Worm (Caenorhabditis elegans) whole organism, L2 larva: ENCODE results near the gene srz-69.
A peak's percentile ranks its signal among the peaks of the same experiment; 100 is the strongest.

Experiments
- C34F6.9 ChIP-seq: fragments of 150-350 bp; optimal IDR thresholded peaks from 2 replicates; lab custom pipeline; 2014; ENCODE audit warnings: missing biosample characterization, missing genetic modification characterization
- F13H6.1 ChIP-seq: sonication (generic microtip); optimal IDR thresholded peaks from 2 replicates; lab custom pipeline; 2016; ENCODE audit warnings: missing genetic modification characterization, missing compliant biosample characterization
- R02D3.7 ChIP-seq: fragments of 150-350 bp; optimal IDR thresholded peaks from 2 replicates; lab custom pipeline; 2014; ENCODE audit warnings: missing biosample characterization, missing genetic modification characterization
- Y55F3AM.14 ChIP-seq: fragments of 200-800 bp; sonication (Bioruptor generic); optimal IDR thresholded peaks from 2 replicates; lab custom pipeline; 2018; ENCODE audit warnings: mild to moderate bottlenecking, missing genetic modification characterization, missing compliant biosample characterization
- ZK546.5 ChIP-seq: sonication (generic microtip); optimal IDR thresholded peaks from 2 replicates; lab custom pipeline; 2017; ENCODE audit warnings: missing biosample characterization, missing genetic modification characterization
- aly-2 ChIP-seq: fragments of 150-350 bp; optimal IDR thresholded peaks from 2 replicates; lab custom pipeline; 2014; ENCODE audit warnings: missing biosample characterization, missing genetic modification characterization
- ama-1 ChIP-seq: fragments of 150-350 bp; optimal IDR thresholded peaks from 2 replicates; lab custom pipeline; 2018; ENCODE audit warnings: inconsistent platforms
- blmp-1 ChIP-seq: sonication (generic microtip); optimal IDR thresholded peaks from 2 replicates; lab custom pipeline; 2017; ENCODE audit warnings: missing genetic modification characterization, mild to moderate bottlenecking, missing compliant biosample characterization, antibody characterized with exemption, moderate library complexity; ENCODE audit not compliant: insufficient read depth
- crh-2 ChIP-seq: sonication (generic microtip); optimal IDR thresholded peaks from 2 replicates; lab custom pipeline; 2017; ENCODE audit warnings: missing biosample characterization, missing genetic modification characterization
- dmd-4 ChIP-seq: sonication (generic microtip); optimal IDR thresholded peaks from 2 replicates; lab custom pipeline; 2017; ENCODE audit warnings: missing biosample characterization, missing genetic modification characterization
- elt-1 ChIP-seq: fragments of 150-350 bp; optimal IDR thresholded peaks from 2 replicates; lab custom pipeline; 2014; ENCODE audit warnings: missing biosample characterization, missing genetic modification characterization
- elt-3 ChIP-seq: sonication (generic microtip); optimal IDR thresholded peaks from 2 replicates; lab custom pipeline; 2017; ENCODE audit warnings: missing biosample characterization, missing genetic modification characterization
- fos-1 ChIP-seq: fragments of 150-350 bp; optimal IDR thresholded peaks from 2 replicates; lab custom pipeline; 2014; ENCODE audit warnings: missing biosample characterization, missing genetic modification characterization
- gmeb-1 ChIP-seq: fragments of 150-350 bp; optimal IDR thresholded peaks from 2 replicates; lab custom pipeline; 2014; ENCODE audit warnings: missing biosample characterization, missing genetic modification characterization
- lin-11 ChIP-seq: fragments of 150-350 bp; sonication (generic microtip); optimal IDR thresholded peaks from 2 replicates; lab custom pipeline; 2014; ENCODE audit warnings: missing biosample characterization, missing genetic modification characterization, inconsistent platforms, mixed read lengths
- lin-13 ChIP-seq: fragments of 150-350 bp; optimal IDR thresholded peaks from 2 replicates; lab custom pipeline; 2014; ENCODE audit warnings: missing biosample characterization, missing genetic modification reagents, missing genetic modification characterization
- lin-39 ChIP-seq: fragments of 150-350 bp; optimal IDR thresholded peaks from 2 replicates; lab custom pipeline; 2014; ENCODE audit warnings: missing biosample characterization, missing genetic modification reagents, missing genetic modification characterization
- lsy-2 ChIP-seq, 2 experiments: fragments of 150-350 bp in 1 of 2; sonication (generic microtip) in 1 of 2; optimal IDR thresholded peaks; 2 replicates each; lab custom pipeline; 2014 to 2017; ENCODE audit warnings: missing biosample characterization in 2 of 2, missing genetic modification characterization in 2 of 2
- mab-5 ChIP-seq: fragments of 150-350 bp; optimal IDR thresholded peaks from 2 replicates; lab custom pipeline; 2014; ENCODE audit warnings: missing biosample characterization, missing genetic modification characterization
- mdl-1 ChIP-seq, 2 experiments: fragments of 150-350 bp in 1 of 2; sonication (generic microtip) in 1 of 2; optimal IDR thresholded peaks; 2 replicates each; lab custom pipeline; 2017; ENCODE audit warnings: missing biosample characterization in 2 of 2, missing genetic modification characterization in 2 of 2
- nhr-10 ChIP-seq: sonication (generic microtip); optimal IDR thresholded peaks from 2 replicates; lab custom pipeline; 2017; ENCODE audit warnings: missing biosample characterization, missing genetic modification characterization
- nhr-11 ChIP-seq: fragments of 150-350 bp; optimal IDR thresholded peaks from 2 replicates; lab custom pipeline; 2014; ENCODE audit warnings: missing biosample characterization, missing genetic modification characterization
- nhr-12 ChIP-seq: fragments of 150-350 bp; optimal IDR thresholded peaks from 2 replicates; lab custom pipeline; 2014; ENCODE audit warnings: missing biosample characterization, missing genetic modification characterization
- nhr-129 ChIP-seq: fragments of 150-350 bp; optimal IDR thresholded peaks from 2 replicates; lab custom pipeline; 2014; ENCODE audit warnings: missing biosample characterization, missing genetic modification characterization
- nhr-21 ChIP-seq: fragments of 150-350 bp; optimal IDR thresholded peaks from 2 replicates; lab custom pipeline; 2014; ENCODE audit warnings: missing biosample characterization, missing genetic modification characterization
- nhr-23 ChIP-seq: fragments of 150-350 bp; optimal IDR thresholded peaks from 2 replicates; lab custom pipeline; 2014; ENCODE audit warnings: missing biosample characterization, missing genetic modification reagents, missing genetic modification characterization
- nhr-237 ChIP-seq: fragments of 150-350 bp; optimal IDR thresholded peaks from 2 replicates; lab custom pipeline; 2014; ENCODE audit warnings: missing biosample characterization, missing genetic modification characterization
- nhr-6 ChIP-seq: fragments of 150-350 bp; optimal IDR thresholded peaks from 2 replicates; lab custom pipeline; 2014; ENCODE audit warnings: missing biosample characterization, missing genetic modification characterization
- nhr-77 ChIP-seq: fragments of 150-350 bp; optimal IDR thresholded peaks from 2 replicates; lab custom pipeline; 2014; ENCODE audit warnings: missing biosample characterization, missing genetic modification characterization
- peb-1 ChIP-seq: fragments of 150-350 bp; optimal IDR thresholded peaks from 2 replicates; lab custom pipeline; 2014; ENCODE audit warnings: missing biosample characterization, missing genetic modification characterization
- sem-4 ChIP-seq: fragments of 150-350 bp; optimal IDR thresholded peaks from 2 replicates; lab custom pipeline; 2014; ENCODE audit warnings: missing biosample characterization, missing genetic modification reagents, missing genetic modification characterization
- skn-1 ChIP-seq: sonication (generic microtip); optimal IDR thresholded peaks from 2 replicates; lab custom pipeline; 2017; ENCODE audit warnings: missing biosample characterization, missing genetic modification characterization
- sma-3 ChIP-seq: sonication (generic microtip); optimal IDR thresholded peaks from 2 replicates; lab custom pipeline; 2016; ENCODE audit warnings: missing genetic modification reagents, missing genetic modification characterization, missing compliant biosample characterization
- snpc-4 ChIP-seq: fragments of 150-350 bp; optimal IDR thresholded peaks from 2 replicates; lab custom pipeline; 2014; ENCODE audit warnings: missing biosample characterization, missing genetic modification characterization
- unc-39 ChIP-seq: fragments of 150-350 bp; optimal IDR thresholded peaks from 2 replicates; lab custom pipeline; 2014; ENCODE audit warnings: missing biosample characterization, missing genetic modification characterization
- unc-55 ChIP-seq: fragments of 150-350 bp; sonication (generic microtip); optimal IDR thresholded peaks from 3 replicates; lab custom pipeline; 2014; ENCODE audit warnings: missing biosample characterization, missing genetic modification reagents, missing genetic modification characterization
- unc-62 ChIP-seq: fragments of 150-350 bp; optimal IDR thresholded peaks from 2 replicates; lab custom pipeline; 2014; ENCODE audit warnings: missing biosample characterization, missing genetic modification reagents, missing genetic modification characterization
- zag-1 ChIP-seq: fragments of 150-350 bp; optimal IDR thresholded peaks from 2 replicates; lab custom pipeline; 2014; ENCODE audit warnings: missing biosample characterization, missing genetic modification characterization
- ztf-1 ChIP-seq: fragments of 200-800 bp; sonication (Bioruptor generic); conservative IDR thresholded peaks from 2 replicates; pipeline ENCODE4 v1.3.6; 2022; ENCODE audit warnings: missing genetic modification characterization, missing compliant biosample characterization
- ztf-11 ChIP-seq: sonication (generic microtip); optimal IDR thresholded peaks from 2 replicates; lab custom pipeline; 2017; ENCODE audit warnings: missing biosample characterization, missing genetic modification characterization

The srz-69 gene

ce11 chrIV:3515412-3516046 is 38.5 kb upstream of the srz-69 start:
- peak; percentile 45 for TF ChIP-seq zag-1 (tag; lab: Kevin White, UChicago)
- no peak for TF ChIP-seq sma-3 (GFP tag; lab: Kevin White, UChicago)
- no peak for TF ChIP-seq blmp-1 (tag; lab: Kevin White, UChicago)
- TF ChIP-seq peb-1: no peak
- TF ChIP-seq ztf-1 (GFP tag; lab: Robert Waterston, UW): no peak
- TF ChIP-seq lin-39 (tag; lab: Kevin White, UChicago): no peak
- no peak for TF ChIP-seq unc-62 (GFP tag; lab: Kevin White, UChicago)
- TF ChIP-seq mdl-1 (tag; optimal IDR thresholded peaks at IDR 0.05; lab: Kevin White, UChicago): peak in 1 of 2 experiments; percentile 14
- no peak for TF ChIP-seq skn-1 (tag; lab: Kevin White, UChicago)
- peak; percentile 63 for TF ChIP-seq lin-11 (tag; lab: Kevin White, UChicago)
- TF ChIP-seq crh-2 (tag; lab: Kevin White, UChicago): peak; percentile 69
- TF ChIP-seq Y55F3AM.14 (GFP tag; lab: Kevin White, UChicago): no peak
- TF ChIP-seq unc-55 (GFP tag; lab: Kevin White, UChicago): peak; percentile 83
- TF ChIP-seq gmeb-1: no peak
- peak; percentile 78 for TF ChIP-seq C34F6.9 (tag; lab: Kevin White, UChicago)
- TF ChIP-seq lin-13 (GFP tag; lab: Kevin White, UChicago): peak; percentile 13
- TF ChIP-seq R02D3.7 (tag; lab: Kevin White, UChicago): no peak
- TF ChIP-seq nhr-129: peak; percentile 72
- no peak for TF ChIP-seq nhr-11 (tag; lab: Kevin White, UChicago)
- TF ChIP-seq lsy-2 (tag; optimal IDR thresholded peaks at IDR 0.05; lab: Kevin White, UChicago): peak in 1 of 2 experiments; percentile 60
- no peak for TF ChIP-seq ama-1 (lab: Kevin White, UChicago)
- TF ChIP-seq snpc-4: peak; percentile 22
- TF ChIP-seq nhr-12: no peak
- no peak for TF ChIP-seq aly-2 (tag; lab: Kevin White, UChicago)
- TF ChIP-seq F13H6.1 (tag; lab: Kevin White, UChicago): peak; percentile 86
- TF ChIP-seq elt-1 (tag; lab: Kevin White, UChicago): no peak
- peak; percentile 86 for TF ChIP-seq fos-1
- no peak for TF ChIP-seq nhr-237 (tag; lab: Kevin White, UChicago)
- TF ChIP-seq, all 48 proteins: peak for 12

DNA sequence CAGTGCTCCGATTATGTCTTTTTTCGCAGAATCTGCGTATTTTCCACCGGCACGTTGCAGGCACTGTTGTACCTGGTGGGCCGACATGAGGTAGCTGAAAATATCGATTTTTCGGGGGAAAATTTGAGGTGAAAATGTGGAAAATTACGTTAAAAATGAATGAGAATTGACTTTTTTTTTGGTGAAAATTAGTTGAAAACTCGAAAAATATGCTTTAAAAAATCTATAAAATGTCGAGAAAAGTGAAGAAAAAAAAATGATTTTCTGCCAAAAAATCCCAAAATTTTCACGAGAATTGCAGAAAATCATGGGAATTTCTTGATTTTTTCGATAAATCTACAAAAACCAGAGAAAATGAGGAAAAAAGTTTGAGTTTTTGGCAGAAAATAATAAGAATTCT is 37.4 kb upstream of the srz-69 start, which contains the start of gene tsg-101:
TSS of gene tsg-101 (minus strand) at position 101 of the 400 bp plus-strand sequence.
- TF ChIP-seq nhr-77 (no peak), mab-5 (tag; lab: Kevin White, UChicago) (no peak), sem-4 (no peak), unc-39 (tag; lab: Kevin White, UChicago) (no peak), ZK546.5 (tag; lab: Kevin White, UChicago) (no peak), nhr-6 (no peak), nhr-11 (tag; lab: Kevin White, UChicago) (no peak), Y55F3AM.14 (GFP tag; lab: Kevin White, UChicago) (no peak), lsy-2 (tag; optimal IDR thresholded peaks at IDR 0.05; lab: Kevin White, UChicago) (no peak), nhr-12 (no peak), nhr-237 (tag; lab: Kevin White, UChicago) (no peak), ztf-11 (no peak), nhr-10 (tag; lab: Kevin White, UChicago) (no peak), C34F6.9 (tag; lab: Kevin White, UChicago) (no peak), elt-1 (tag; lab: Kevin White, UChicago) (no peak), nhr-129 (no peak), gmeb-1 (no peak), F13H6.1 (tag; lab: Kevin White, UChicago) (no peak)

DNA sequence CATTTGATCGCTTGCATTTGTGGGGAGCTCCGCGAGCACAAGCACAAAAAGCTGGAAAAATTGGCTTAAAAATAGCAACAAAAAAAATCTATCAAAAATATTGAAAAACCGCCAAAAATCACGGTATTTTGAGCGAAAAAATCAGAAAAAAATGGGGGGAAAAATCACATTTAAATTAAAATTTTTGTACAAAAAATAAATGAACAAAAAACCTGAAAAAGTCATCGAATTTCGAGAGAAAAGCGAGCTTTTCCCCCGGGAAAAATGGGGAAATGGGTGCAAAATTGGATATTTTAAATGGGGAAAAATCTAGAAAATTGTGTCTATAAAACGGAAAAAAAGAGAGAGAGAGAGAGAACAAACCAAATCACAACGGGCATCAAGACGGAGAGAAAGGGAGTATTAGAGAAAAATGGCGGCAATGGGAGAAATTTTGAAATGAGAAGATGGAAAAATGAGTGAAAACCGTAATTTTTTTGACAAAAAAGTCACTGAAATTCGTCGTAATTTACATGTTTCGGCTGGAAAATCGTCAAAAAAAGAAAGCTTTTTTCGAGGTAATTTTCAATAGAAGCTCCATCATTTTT is 32.5 kb upstream of the srz-69 start, which contains the start of gene ced-10:
TSS of gene ced-10 (minus strand) at position 51 of the 587 bp plus-strand sequence.
- TF ChIP-seq nhr-23 (tag; lab: Kevin White, UChicago): no peak
- TF ChIP-seq nhr-77: no peak
- no peak for TF ChIP-seq elt-3
- no peak for TF ChIP-seq lin-13 (GFP tag; lab: Kevin White, UChicago)
- TF ChIP-seq nhr-129: no peak
- no peak for TF ChIP-seq crh-2 (tag; lab: Kevin White, UChicago)
- no peak for TF ChIP-seq nhr-21
- no peak for TF ChIP-seq lsy-2 (tag; optimal IDR thresholded peaks at IDR 0.05; lab: Kevin White, UChicago)
- TF ChIP-seq R02D3.7 (tag; lab: Kevin White, UChicago): no peak
- no peak for TF ChIP-seq ama-1 (lab: Kevin White, UChicago)
- TF ChIP-seq nhr-12: no peak
- no peak for TF ChIP-seq dmd-4
- TF ChIP-seq lin-39 (tag; lab: Kevin White, UChicago): no peak
- TF ChIP-seq unc-55 (GFP tag; lab: Kevin White, UChicago): no peak
- no peak for TF ChIP-seq gmeb-1
- no peak for TF ChIP-seq aly-2 (tag; lab: Kevin White, UChicago)
